Worm (Caenorhabditis elegans): ENCODE measurements around the gene C35B1.9.

C35B1.9 gene

ce11 chrIV:4033490-4033889 is 47.3 kb downstream of the C35B1.9 start:
- peak; percentile 19 for TF ChIP-seq elt-2 (tag; optimal IDR thresholded peaks at IDR 0.05)
- peak; percentile 72 for TF ChIP-seq pha-4 (tag; optimal IDR thresholded peaks at IDR 0.05)
- TF ChIP-seq fkh-2 (tag; optimal IDR thresholded peaks at IDR 0.05), result peak; percentile 55
- TF ChIP-seq nhr-25 (tag; optimal IDR thresholded peaks at IDR 0.05), result no peak

ce11 chrIV:4032350-4032749 is 48.4 kb downstream of the C35B1.9 start:
- TF ChIP-seq elt-2 (tag; optimal IDR thresholded peaks at IDR 0.05) (peak; percentile 70), sea-2 (GFP tag; optimal IDR thresholded peaks at IDR 0.05) (no peak), nfya-1 (tag; optimal IDR thresholded peaks at IDR 0.05; ENCODE audit: insufficient read depth) (no peak), elt-3 (tag; optimal IDR thresholded peaks at IDR 0.05) (peak in 2 of 3 experiments; percentile 57 to 87), zag-1 (tag; optimal IDR thresholded peaks at IDR 0.05) (no peak), ceh-82 (tag; optimal IDR thresholded peaks at IDR 0.05) (no peak), ztf-4 (tag; optimal IDR thresholded peaks at IDR 0.05) (no peak), skn-1 (tag; optimal IDR thresholded peaks at IDR 0.05) (no peak), nhr-25 (tag; optimal IDR thresholded peaks at IDR 0.05) (no peak)

- TF ChIP-seq elt-3 (tag; optimal IDR thresholded peaks at IDR 0.05) (peak in 1 of 3 experiments; percentile 15), elt-1 (tag; optimal IDR thresholded peaks at IDR 0.05) (peak; percentile 76), nfya-1 (tag; optimal IDR thresholded peaks at IDR 0.05; ENCODE audit: insufficient read depth) (no peak), nhr-77 (tag; optimal IDR thresholded peaks at IDR 0.05) (no peak), R02D3.7 (tag; optimal IDR thresholded peaks at IDR 0.05) (peak; percentile 28), nhr-43 (tag; optimal IDR thresholded peaks at IDR 0.05; ENCODE audit: poor library complexity, severe bottlenecking) (peak; percentile 56), unc-62 (GFP tag; optimal IDR thresholded peaks at IDR 0.05) (peak; percentile 48), lin-15B (tag; optimal IDR thresholded peaks at IDR 0.05) (peak; percentile 92), nhr-25 (tag; optimal IDR thresholded peaks at IDR 0.05) (peak; percentile 84), nhr-23 (tag; optimal IDR thresholded peaks at IDR 0.05) (peak; percentile 75)
Observed at ce11 chrIV:4030917-4031599, 49.7 kb downstream of the C35B1.9 start.
